Worm (Caenorhabditis elegans) whole organism, mixed stage, embryonic: Measurements from ENCODE around the gene vem-1.
A peak's percentile ranks its signal among the peaks of the same experiment; 100 is the strongest.

Experiments used
- bed-3 ChIP-seq: fragments of 200-800 bp; sonication (Bioruptor generic); optimal IDR thresholded peaks from 3 replicates; lab custom pipeline; 2018; ENCODE audit warnings: mild to moderate bottlenecking, missing genetic modification characterization, moderate library complexity, missing compliant biosample characterization
- blmp-1 ChIP-seq: fragments of 150-350 bp; optimal IDR thresholded peaks from 2 replicates; lab custom pipeline; 2014; ENCODE audit warnings: missing biosample characterization, missing genetic modification characterization
- ceh-39 ChIP-seq: fragments of 150-350 bp; optimal IDR thresholded peaks from 2 replicates; lab custom pipeline; 2014; ENCODE audit warnings: missing biosample characterization, missing genetic modification characterization
- ceh-43 ChIP-seq: fragments of 200-800 bp; sonication (Bioruptor generic); optimal IDR thresholded peaks from 2 replicates; lab custom pipeline; 2018; ENCODE audit warnings: mild to moderate bottlenecking, missing genetic modification characterization, moderate library complexity, missing compliant biosample characterization
- ceh-83 ChIP-seq: fragments of 200-800 bp; sonication (Bioruptor generic); optimal IDR thresholded peaks from 2 replicates; lab custom pipeline; 2018; ENCODE audit warnings: mild to moderate bottlenecking, missing genetic modification characterization, missing compliant biosample characterization
- ces-1 ChIP-seq: fragments of 150-350 bp; optimal IDR thresholded peaks from 2 replicates; lab custom pipeline; 2014; ENCODE audit warnings: missing biosample characterization, missing genetic modification reagents, missing genetic modification characterization
- cnd-1 ChIP-seq: fragments of 200-800 bp; sonication (Bioruptor generic); optimal IDR thresholded peaks from 2 replicates; lab custom pipeline; 2018; ENCODE audit warnings: mild to moderate bottlenecking, missing genetic modification characterization, missing compliant biosample characterization
- drap-1 ChIP-seq: fragments of 200-800 bp; sonication (Bioruptor generic); optimal IDR thresholded peaks from 3 replicates; lab custom pipeline; 2018; ENCODE audit warnings: mild to moderate bottlenecking, missing genetic modification characterization, missing compliant biosample characterization
- elt-1 ChIP-seq: sonication (generic microtip); optimal IDR thresholded peaks from 2 replicates; lab custom pipeline; 2017; ENCODE audit warnings: missing genetic modification characterization, mild to moderate bottlenecking, missing compliant biosample characterization, antibody characterized with exemption, moderate library complexity, borderline replicate concordance; ENCODE audit not compliant: insufficient read depth
- elt-3 ChIP-seq: fragments of 150-350 bp; optimal IDR thresholded peaks from 2 replicates; lab custom pipeline; 2014; ENCODE audit warnings: missing biosample characterization, missing genetic modification characterization
- flh-1 ChIP-seq: fragments of 200-800 bp; sonication (Bioruptor generic); optimal IDR thresholded peaks from 2 replicates; lab custom pipeline; 2018; ENCODE audit warnings: mild to moderate bottlenecking, missing genetic modification characterization, moderate library complexity, missing compliant biosample characterization
- ham-2 ChIP-seq: fragments of 200-800 bp; sonication (Bioruptor generic); optimal IDR thresholded peaks from 2 replicates; lab custom pipeline; 2018; ENCODE audit warnings: mild to moderate bottlenecking, missing genetic modification characterization, missing compliant biosample characterization
- lin-32 ChIP-seq: fragments of 200-800 bp; sonication (Bioruptor generic); optimal IDR thresholded peaks from 2 replicates; lab custom pipeline; 2018; ENCODE audit warnings: mild to moderate bottlenecking, missing genetic modification characterization, missing compliant biosample characterization
- lsy-2 ChIP-seq: fragments of 150-350 bp; optimal IDR thresholded peaks from 2 replicates; lab custom pipeline; 2014; ENCODE audit warnings: missing biosample characterization, missing genetic modification characterization
- mab-5 ChIP-seq: fragments of 150-350 bp; optimal IDR thresholded peaks from 2 replicates; lab custom pipeline; 2014; ENCODE audit warnings: missing biosample characterization, missing genetic modification characterization
- mep-1 ChIP-seq: fragments of 150-350 bp; optimal IDR thresholded peaks from 2 replicates; lab custom pipeline; 2017; ENCODE audit warnings: missing biosample characterization, missing genetic modification reagents, missing genetic modification characterization, inconsistent platforms
- mls-2 ChIP-seq: sonication (generic microtip); optimal IDR thresholded peaks from 2 replicates; lab custom pipeline; 2016; ENCODE audit warnings: mild to moderate bottlenecking, missing genetic modification characterization, moderate library complexity, missing compliant biosample characterization
- nhr-12 ChIP-seq: fragments of 150-350 bp; optimal IDR thresholded peaks from 2 replicates; lab custom pipeline; 2014; ENCODE audit warnings: missing biosample characterization, missing genetic modification characterization
- nhr-2 ChIP-seq: fragments of 150-350 bp; optimal IDR thresholded peaks from 2 replicates; lab custom pipeline; 2014; ENCODE audit warnings: missing biosample characterization, missing genetic modification characterization
- nhr-237 ChIP-seq: fragments of 150-350 bp; optimal IDR thresholded peaks from 2 replicates; lab custom pipeline; 2014; ENCODE audit warnings: missing biosample characterization, missing genetic modification characterization
- nhr-28 ChIP-seq: fragments of 150-350 bp; optimal IDR thresholded peaks from 2 replicates; lab custom pipeline; 2014; ENCODE audit warnings: missing biosample characterization, missing genetic modification characterization
- nhr-76 ChIP-seq: sonication (generic microtip); optimal IDR thresholded peaks from 2 replicates; lab custom pipeline; 2017; ENCODE audit warnings: missing biosample characterization, missing genetic modification characterization
- pha-4 ChIP-seq: fragments of 150-350 bp; optimal IDR thresholded peaks from 2 replicates; lab custom pipeline; 2018; ENCODE audit warnings: missing biosample characterization, missing genetic modification reagents, missing genetic modification characterization
- sem-2 ChIP-seq: fragments of 200-800 bp; sonication (Bioruptor generic); optimal IDR thresholded peaks from 2 replicates; lab custom pipeline; 2018; ENCODE audit warnings: mild to moderate bottlenecking, missing genetic modification characterization, missing compliant biosample characterization
- snpc-4 ChIP-seq: fragments of 150-350 bp; optimal IDR thresholded peaks from 2 replicates; lab custom pipeline; 2014; ENCODE audit warnings: missing biosample characterization, missing genetic modification characterization
- sptf-1 ChIP-seq: sonication (generic microtip); optimal IDR thresholded peaks from 2 replicates; lab custom pipeline; 2017; ENCODE audit warnings: mild to moderate bottlenecking, missing genetic modification characterization, moderate library complexity, missing compliant biosample characterization
- tbx-8 ChIP-seq: fragments of 200-800 bp; sonication (Bioruptor generic); optimal IDR thresholded peaks from 2 replicates; lab custom pipeline; 2018; ENCODE audit warnings: mild to moderate bottlenecking, missing genetic modification characterization, moderate library complexity, missing compliant biosample characterization
- unc-120 ChIP-seq: sonication (generic microtip); optimal IDR thresholded peaks from 2 replicates; lab custom pipeline; 2017; ENCODE audit warnings: missing genetic modification characterization, missing compliant biosample characterization; ENCODE audit not compliant: poor library complexity, severe bottlenecking
- unc-62 ChIP-seq: fragments of 150-350 bp; optimal IDR thresholded peaks from 2 replicates; lab custom pipeline; 2014; ENCODE audit warnings: missing biosample characterization, missing genetic modification reagents, missing genetic modification characterization
- zip-8 ChIP-seq: fragments of 150-350 bp; optimal IDR thresholded peaks from 2 replicates; lab custom pipeline; 2014; ENCODE audit warnings: missing biosample characterization, missing genetic modification characterization

Gene vem-1

ce11 chrX:8086725-8087641, 1.4 kb downstream of the vem-1 start:
- TF ChIP-seq elt-1 (tag; lab: Kevin White, UChicago) (peak; percentile 65), sem-2 (GFP tag; lab: Kevin White, UChicago) (no peak)

DNA sequence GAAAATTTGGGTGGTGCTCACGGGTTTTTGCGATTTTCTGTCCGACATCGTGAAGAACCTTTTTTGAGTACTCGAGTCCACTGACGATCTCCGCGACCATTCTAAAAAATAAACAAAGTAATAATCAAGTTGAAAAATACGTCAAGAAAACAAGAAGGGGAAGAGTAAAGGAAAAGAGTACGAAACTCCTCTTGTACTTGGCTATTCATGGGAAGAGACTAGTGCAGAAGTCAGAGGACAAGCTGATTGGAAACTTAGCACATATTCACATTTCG, 2.0 kb downstream of the vem-1 start, which contains the start of gene dao-3:
Gene dao-3, minus strand, starts transcription at position 101 of the 275 bp plus-strand sequence.
- no peak for TF ChIP-seq cnd-1 (tag; lab: Kevin White, UChicago)
- TF ChIP-seq blmp-1 (tag; lab: Kevin White, UChicago), result no peak
- no peak for TF ChIP-seq bed-3
- no peak for TF ChIP-seq tbx-8 (GFP tag; lab: Kevin White, UChicago)
- TF ChIP-seq nhr-12 (tag; lab: Kevin White, UChicago), result no peak
- no peak for TF ChIP-seq nhr-2
- no peak for TF ChIP-seq mep-1 (tag; lab: Kevin White, UChicago)
- TF ChIP-seq elt-3 (tag; lab: Kevin White, UChicago), result no peak

- TF ChIP-seq unc-62 (no peak), lin-32 (GFP tag; lab: Kevin White, UChicago) (no peak), pha-4 (tag; lab: Kevin White, UChicago) (no peak), sem-2 (GFP tag; lab: Kevin White, UChicago) (no peak), elt-1 (tag; lab: Kevin White, UChicago) (no peak)
Measured at ce11 chrX:8084669-8085068, 3.7 kb downstream of the vem-1 start.

DNA sequence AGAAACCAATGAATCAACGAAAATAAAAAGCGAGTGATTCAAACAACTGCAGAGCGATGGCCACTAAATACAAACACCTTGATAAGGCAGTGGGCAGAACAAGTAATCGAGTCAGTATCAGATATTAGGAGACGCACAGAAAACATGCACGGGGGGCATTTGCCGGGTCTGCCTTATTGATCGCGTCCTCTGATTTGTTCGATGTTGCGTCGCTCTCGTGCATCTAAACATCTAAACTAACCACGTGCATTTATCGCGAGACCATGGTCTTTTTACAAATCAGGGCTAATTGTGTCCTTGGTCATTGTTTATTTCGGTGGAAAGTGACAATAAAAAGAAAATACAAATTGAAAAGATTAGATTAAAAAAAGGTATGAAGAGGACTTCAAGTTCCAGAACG, 4.5 kb downstream of the vem-1 start, which contains the start of gene K07E3.4:
Gene K07E3.4, minus strand, starts transcription at position 100 of the 400 bp plus-strand sequence.
- no peak for TF ChIP-seq tbx-8 (GFP tag; lab: Kevin White, UChicago)
- TF ChIP-seq elt-1 (tag; lab: Kevin White, UChicago), result peak; percentile 9

DNA sequence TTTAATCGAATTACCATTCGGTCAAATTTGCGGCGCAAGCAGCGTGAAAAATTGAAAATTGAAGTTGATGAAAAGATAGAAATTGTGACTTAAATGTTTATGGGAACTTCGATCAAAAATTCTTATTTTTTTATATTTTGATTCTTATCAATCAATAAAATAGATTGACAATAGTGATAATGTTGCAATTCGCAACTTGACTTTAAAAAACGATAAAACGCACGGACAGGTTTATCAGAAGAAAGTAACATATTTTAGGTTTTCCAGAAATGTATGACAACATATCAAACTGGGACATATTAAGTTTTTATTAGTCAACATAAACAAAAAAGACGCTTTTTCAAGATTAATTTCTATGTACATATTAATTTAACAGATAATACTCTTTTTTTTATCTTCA, 5.0 kb downstream of the vem-1 start:
- no peak for TF ChIP-seq nhr-12 (tag; lab: Kevin White, UChicago)
- no peak for TF ChIP-seq lsy-2 (tag; lab: Kevin White, UChicago)
- TF ChIP-seq drap-1 (GFP tag; lab: Kevin White, UChicago), result no peak
- no peak for TF ChIP-seq sem-2 (GFP tag; lab: Kevin White, UChicago)
- no peak for TF ChIP-seq snpc-4 (tag; lab: Kevin White, UChicago)
- no peak for TF ChIP-seq zip-8 (tag; lab: Kevin White, UChicago)
- no peak for TF ChIP-seq sptf-1 (tag; lab: Kevin White, UChicago)
- no peak for TF ChIP-seq nhr-28 (tag; lab: Kevin White, UChicago)
- no peak for TF ChIP-seq unc-62
- no peak for TF ChIP-seq mls-2 (tag; lab: Kevin White, UChicago)
- no peak for TF ChIP-seq ceh-83 (GFP tag; lab: Kevin White, UChicago)
- no peak for TF ChIP-seq tbx-8 (GFP tag; lab: Kevin White, UChicago)
- no peak for TF ChIP-seq flh-1 (GFP tag; lab: Kevin White, UChicago)
- no peak for TF ChIP-seq nhr-76 (tag; lab: Kevin White, UChicago)
- no peak for TF ChIP-seq ceh-39 (tag; lab: Kevin White, UChicago)
- no peak for TF ChIP-seq ces-1 (GFP tag; lab: Kevin White, UChicago)

DNA sequence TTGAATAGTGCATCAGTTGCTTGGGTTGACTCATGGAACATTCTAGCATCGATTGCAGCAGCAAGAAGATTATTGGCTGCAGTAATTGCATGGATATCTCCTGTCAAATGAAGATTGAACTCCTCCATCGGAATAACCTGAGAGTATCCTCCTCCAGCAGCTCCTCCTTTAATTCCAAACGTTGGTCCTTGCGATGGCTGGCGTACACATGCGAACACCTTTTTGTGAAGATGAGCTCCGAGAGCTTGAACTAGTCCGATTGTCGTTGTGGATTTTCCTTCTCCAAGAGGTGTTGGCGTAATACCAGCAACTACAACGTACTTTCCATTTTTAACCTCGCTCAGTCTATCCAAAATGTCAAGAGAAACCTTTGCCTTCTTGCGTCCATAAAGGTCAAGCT, 5.7 kb downstream of the vem-1 start:
- TF ChIP-seq elt-3 (tag; lab: Kevin White, UChicago) (no peak), mab-5 (no peak), pha-4 (tag; lab: Kevin White, UChicago) (no peak), snpc-4 (tag; lab: Kevin White, UChicago) (no peak), lsy-2 (tag; lab: Kevin White, UChicago) (no peak), ham-2 (GFP tag; lab: Kevin White, UChicago) (no peak), ceh-43 (GFP tag; lab: Kevin White, UChicago) (no peak), elt-1 (tag; lab: Kevin White, UChicago) (no peak), nhr-237 (tag; lab: Kevin White, UChicago) (no peak), ceh-83 (GFP tag; lab: Kevin White, UChicago) (no peak), unc-120 (tag; lab: Kevin White, UChicago) (no peak)
